Fruit fly (Drosophila melanogaster) whole organism, embryonic: ENCODE measurements around the gene heix.

Source experiments
- Atf6 ChIP-seq: fragments of 200-800 bp; sonication (Bioruptor generic); IDR thresholded peaks from 2 replicates; pipeline ENCODE4 v1.3.6; 2022; ENCODE audit warnings: missing biosample characterization, missing genetic modification characterization
- CG10267 ChIP-seq: fragments of 200-800 bp; sonication (Bioruptor generic); optimal IDR thresholded peaks from 2 replicates; lab custom pipeline; 2018; ENCODE audit warnings: missing biosample characterization, mild to moderate bottlenecking, missing genetic modification characterization, moderate library complexity
- CG10543 ChIP-seq: fragments of 200-800 bp; sonication (Bioruptor generic); optimal IDR thresholded peaks from 3 replicates; lab custom pipeline; 2017; ENCODE audit warnings: missing biosample characterization, mild to moderate bottlenecking, missing genetic modification characterization, moderate library complexity
- CG11723 ChIP-seq: fragments of 200-800 bp; sonication (Bioruptor generic); optimal IDR thresholded peaks from 2 replicates; lab custom pipeline; 2017; ENCODE audit warnings: missing biosample characterization, mild to moderate bottlenecking, missing genetic modification characterization
- CG12236 ChIP-seq: fragments of 200-800 bp; sonication (Bioruptor generic); optimal IDR thresholded peaks from 2 replicates; lab custom pipeline; 2016; ENCODE audit warnings: missing biosample characterization, missing genetic modification characterization
- CG12659 ChIP-seq: fragments of 200-800 bp; sonication (Bioruptor generic); optimal IDR thresholded peaks from 3 replicates; lab custom pipeline; 2017; ENCODE audit warnings: mild to moderate bottlenecking, missing biosample characterization, missing genetic modification reagents, missing genetic modification characterization
- CG14710 ChIP-seq: fragments of 200-800 bp; sonication (Bioruptor generic); optimal IDR thresholded peaks from 3 replicates; lab custom pipeline; 2019; ENCODE audit warnings: missing biosample characterization, mild to moderate bottlenecking, missing genetic modification characterization, moderate library complexity
- CG15479 ChIP-seq: fragments of 200-800 bp; sonication (Bioruptor generic); optimal IDR thresholded peaks from 3 replicates; lab custom pipeline; 2019; ENCODE audit warnings: missing biosample characterization, mild to moderate bottlenecking, missing genetic modification characterization, moderate library complexity
- CG17359 ChIP-seq: fragments of 200-800 bp; sonication (Bioruptor generic); optimal IDR thresholded peaks from 3 replicates; lab custom pipeline; 2018; ENCODE audit warnings: missing biosample characterization, mild to moderate bottlenecking, missing genetic modification characterization, moderate library complexity
- CG17361 ChIP-seq: fragments of 200-800 bp; sonication (Bioruptor generic); IDR thresholded peaks from 3 replicates; pipeline ENCODE4 v1.3.6; 2022; ENCODE audit warnings: missing biosample characterization, missing genetic modification characterization
- CG2678 ChIP-seq: fragments of 200-800 bp; sonication (Bioruptor generic); optimal IDR thresholded peaks from 3 replicates; lab custom pipeline; 2019; ENCODE audit warnings: missing biosample characterization, mild to moderate bottlenecking, missing genetic modification characterization, moderate library complexity
- CG3065 ChIP-seq: fragments of 200-800 bp; sonication (Bioruptor generic); optimal IDR thresholded peaks from 2 replicates; lab custom pipeline; 2016; ENCODE audit warnings: missing biosample characterization, missing genetic modification characterization
- CG31365 ChIP-seq: fragments of 200-800 bp; sonication (Bioruptor generic); optimal IDR thresholded peaks from 2 replicates; lab custom pipeline; 2018; ENCODE audit warnings: missing biosample characterization, mild to moderate bottlenecking, missing genetic modification characterization
- CG3281 ChIP-seq: fragments of 200-800 bp; sonication (Bioruptor generic); optimal IDR thresholded peaks from 3 replicates; lab custom pipeline; 2017; ENCODE audit warnings: missing biosample characterization, mild to moderate bottlenecking, missing genetic modification characterization
- CG33557 ChIP-seq: fragments of 200-800 bp; sonication (Bioruptor generic); optimal IDR thresholded peaks from 2 replicates; lab custom pipeline; 2019; ENCODE audit warnings: missing biosample characterization, mild to moderate bottlenecking, missing genetic modification characterization, moderate library complexity
- CG34376 ChIP-seq: fragments of 200-800 bp; sonication (Bioruptor generic); optimal IDR thresholded peaks from 2 replicates; lab custom pipeline; 2018; ENCODE audit warnings: missing biosample characterization, mild to moderate bottlenecking, missing genetic modification characterization
- CG4360 ChIP-seq: fragments of 200-800 bp; sonication (Bioruptor generic); IDR thresholded peaks from 2 replicates; pipeline ENCODE4 v1.3.6; 2022; ENCODE audit warnings: missing biosample characterization, missing genetic modification characterization
- CG4617 ChIP-seq: fragments of 200-800 bp; sonication (Bioruptor generic); optimal IDR thresholded peaks from 3 replicates; lab custom pipeline; 2016; ENCODE audit warnings: missing biosample characterization, missing genetic modification characterization, borderline replicate concordance
- CG6175 ChIP-seq: fragments of 200-800 bp; sonication (Bioruptor generic); IDR thresholded peaks from 3 replicates; pipeline ENCODE4 v1.3.6; 2022; ENCODE audit warnings: missing biosample characterization, missing genetic modification characterization
- CG7963 ChIP-seq: fragments of 200-800 bp; sonication (Bioruptor generic); IDR thresholded peaks from 3 replicates; pipeline ENCODE4 v1.3.6; 2022; ENCODE audit warnings: missing biosample characterization, missing genetic modification characterization; ENCODE audit not compliant: partially characterized antibody
- CG8290 ChIP-seq, 3 experiments: fragments of 200-800 bp; sonication (Bioruptor generic); optimal IDR thresholded peaks; 2 replicates each; lab custom pipeline; 2016 to 2019; ENCODE audit warnings: missing biosample characterization in 3 of 3, missing genetic modification characterization in 3 of 3, mild to moderate bottlenecking in 2 of 3, moderate library complexity in 1 of 3
- CG8944 ChIP-seq: fragments of 200-800 bp; sonication (Bioruptor generic); optimal IDR thresholded peaks from 3 replicates; lab custom pipeline; 2016; ENCODE audit warnings: missing biosample characterization, missing genetic modification characterization
- Chrac-16 ChIP-seq: fragments of 200-800 bp; sonication (Bioruptor generic); optimal IDR thresholded peaks from 3 replicates; lab custom pipeline; 2016; ENCODE audit warnings: missing biosample characterization, missing genetic modification characterization
- Fer1 ChIP-seq: fragments of 200-800 bp; sonication (Bioruptor generic); optimal IDR thresholded peaks from 2 replicates; lab custom pipeline; 2017; ENCODE audit warnings: missing biosample characterization, mild to moderate bottlenecking, missing genetic modification characterization
- Hr3 ChIP-seq: fragments of 200-800 bp; sonication (Bioruptor generic); optimal IDR thresholded peaks from 3 replicates; lab custom pipeline; 2016; ENCODE audit warnings: missing biosample characterization, missing genetic modification characterization
- MBD-R2 ChIP-seq: fragments of 200-800 bp; sonication (Bioruptor generic); IDR thresholded peaks from 2 replicates; pipeline ENCODE4 v1.3.6; 2022; ENCODE audit warnings: missing biosample characterization, missing genetic modification characterization
- MESR4 ChIP-seq: fragments of 200-800 bp; sonication (Bioruptor generic); optimal IDR thresholded peaks from 2 replicates; lab custom pipeline; 2018; ENCODE audit warnings: missing biosample characterization, mild to moderate bottlenecking, missing genetic modification characterization, moderate library complexity
- Med ChIP-seq: fragments of 200-800 bp; sonication (Bioruptor generic); peaks from one replicate; lab custom pipeline; 2016; ENCODE audit warnings: missing biosample characterization, missing genetic modification characterization, mild to moderate bottlenecking, inconsistent platforms, moderate library complexity
- Rx ChIP-seq: fragments of 200-800 bp; sonication (Bioruptor generic); IDR thresholded peaks from 2 replicates; pipeline ENCODE4 v1.3.6; 2022; ENCODE audit warnings: missing biosample characterization, missing genetic modification characterization
- Tbp ChIP-seq: fragments of >200 bp; optimal IDR thresholded peaks from 2 replicates; lab custom pipeline; 2018; ENCODE audit warnings: missing biosample characterization, missing genetic modification characterization
- ab ChIP-seq: fragments of 200-800 bp; sonication (Bioruptor generic); optimal IDR thresholded peaks from 2 replicates; lab custom pipeline; 2016; ENCODE audit warnings: missing biosample characterization, missing genetic modification characterization
- ase ChIP-seq: fragments of 200-800 bp; sonication (Bioruptor generic); IDR thresholded peaks from 3 replicates; pipeline ENCODE4 v1.3.6; 2022; ENCODE audit warnings: missing biosample characterization, missing genetic modification characterization
- cato ChIP-seq: fragments of 200-800 bp; sonication (Bioruptor generic); optimal IDR thresholded peaks from 2 replicates; lab custom pipeline; 2016; ENCODE audit warnings: missing biosample characterization, missing genetic modification characterization, borderline replicate concordance
- chinmo ChIP-seq: fragments of 200-800 bp; sonication (Bioruptor generic); IDR thresholded peaks from 4 replicates; pipeline ENCODE4 v1.3.6; 2022; ENCODE audit warnings: missing biosample characterization, missing genetic modification characterization; ENCODE audit not compliant: partially characterized antibody
- ci ChIP-seq: fragments of 200-800 bp; sonication (Bioruptor generic); IDR thresholded peaks from 3 replicates; pipeline ENCODE4 v1.3.6; 2022; ENCODE audit warnings: missing biosample characterization, missing genetic modification characterization
- eyg ChIP-seq: fragments of 200-800 bp; sonication (Bioruptor generic); optimal IDR thresholded peaks from 3 replicates; lab custom pipeline; 2016; ENCODE audit warnings: missing biosample characterization, missing genetic modification characterization
- fu2 ChIP-seq: fragments of 200-800 bp; sonication (Bioruptor generic); optimal IDR thresholded peaks from 2 replicates; lab custom pipeline; 2016; ENCODE audit warnings: missing biosample characterization, missing genetic modification characterization
- grau ChIP-seq: fragments of 200-800 bp; optimal IDR thresholded peaks from 3 replicates; lab custom pipeline; 2019; ENCODE audit warnings: missing biosample characterization, mild to moderate bottlenecking, missing genetic modification characterization, moderate library complexity
- gsb-n ChIP-seq: fragments of 200-800 bp; sonication (Bioruptor generic); optimal IDR thresholded peaks from 3 replicates; lab custom pipeline; 2018; ENCODE audit warnings: missing biosample characterization, mild to moderate bottlenecking, missing genetic modification characterization
- hkb ChIP-seq, 2 experiments: fragments of 200-800 bp in 1 of 2; fragments of >200 bp in 1 of 2; sonication (Bioruptor generic) in 1 of 2; IDR thresholded peaks in 1 of 2; optimal IDR thresholded peaks in 1 of 2; 2 replicates each; pipeline versions ENCODE4 v1.3.6 to Lab custom; 2017 to 2022; ENCODE audit warnings: missing biosample characterization in 1 of 2, missing genetic modification characterization in 1 of 2
- lab ChIP-seq: fragments of 200-800 bp; sonication (Bioruptor generic); optimal IDR thresholded peaks from 3 replicates; lab custom pipeline; 2017; ENCODE audit warnings: missing biosample characterization, missing genetic modification characterization, mild to moderate bottlenecking, moderate library complexity, missing genetic modification reagents
- ranshi ChIP-seq: fragments of 200-800 bp; sonication (Bioruptor generic); IDR thresholded peaks from 2 replicates; pipeline ENCODE4 v1.3.6; 2022; ENCODE audit warnings: missing biosample characterization, missing genetic modification characterization
- sisA ChIP-seq: fragments of 200-800 bp; sonication (Bioruptor generic); IDR thresholded peaks from 2 replicates; pipeline ENCODE4 v1.3.6; 2022; ENCODE audit warnings: missing biosample characterization, missing genetic modification characterization
- sqz ChIP-seq: fragments of 200-800 bp; sonication (Bioruptor generic); optimal IDR thresholded peaks from 3 replicates; lab custom pipeline; 2018; ENCODE audit warnings: missing biosample characterization, mild to moderate bottlenecking, missing genetic modification characterization
- stc ChIP-seq: fragments of 200-800 bp; sonication (Bioruptor generic); IDR thresholded peaks from 2 replicates; pipeline ENCODE4 v1.3.6; 2022; ENCODE audit warnings: missing biosample characterization, missing genetic modification characterization
- tgo ChIP-seq: fragments of 200-800 bp; sonication (Bioruptor generic); IDR thresholded peaks from 3 replicates; pipeline ENCODE4 v1.3.6; 2022; ENCODE audit warnings: missing biosample characterization, missing genetic modification characterization
- twi ChIP-seq: fragments of 200-800 bp; optimal IDR thresholded peaks from 2 replicates; lab custom pipeline; 2019; ENCODE audit warnings: missing biosample characterization, mild to moderate bottlenecking, missing genetic modification characterization, moderate library complexity
- unpg ChIP-seq: fragments of 200-800 bp; sonication (Bioruptor generic); optimal IDR thresholded peaks from 3 replicates; lab custom pipeline; 2018; ENCODE audit warnings: missing biosample characterization, mild to moderate bottlenecking, missing genetic modification characterization, moderate library complexity
- zen ChIP-seq: fragments of 200-800 bp; sonication (Bioruptor generic); optimal IDR thresholded peaks from 3 replicates; lab custom pipeline; 2018; ENCODE audit warnings: missing biosample characterization, mild to moderate bottlenecking, missing genetic modification characterization, moderate library complexity
- zf30C ChIP-seq: fragments of 200-800 bp; sonication (Bioruptor generic); optimal IDR thresholded peaks from 3 replicates; lab custom pipeline; 2018; ENCODE audit warnings: missing biosample characterization, mild to moderate bottlenecking, missing genetic modification characterization

heix gene

dm6 chr2L:16319743-16320142 is 20.1 kb upstream of the heix start (continued):
- no peak for TF ChIP-seq ab (GFP tag; lab: Kevin White, UChicago)
- TF ChIP-seq eyg (GFP tag; lab: Kevin White, UChicago) = no peak
- no peak for TF ChIP-seq CG12236 (GFP tag; lab: Kevin White, UChicago)
- TF ChIP-seq CG10267 = no peak
- peak; percentile 69 for TF ChIP-seq CG34376 (GFP tag; lab: Kevin White, UChicago)
- no peak for TF ChIP-seq cato (GFP tag; lab: Kevin White, UChicago)
- TF ChIP-seq lab (GFP tag; lab: Kevin White, UChicago) = peak; percentile 63
- no peak for TF ChIP-seq sisA (GFP tag; lab: Robert Waterston, UW)
- TF ChIP-seq CG4617 (GFP tag; lab: Kevin White, UChicago) = no peak
- TF ChIP-seq CG17361 (GFP tag; lab: Robert Waterston, UW) = no peak
- 0 out of 4 replicates have a peak, but pooled peaks have one; percentile 49 for TF ChIP-seq chinmo
- TF ChIP-seq CG2678 = peak; percentile 32
- TF ChIP-seq hkb (optimal IDR thresholded peaks at IDR 0.05; lab: Kevin White, UChicago) = no peak
- no peak for TF ChIP-seq hkb (GFP tag; IDR thresholded peaks at IDR 0.05; lab: Robert Waterston, UW)
- TF ChIP-seq MESR4 (GFP tag; lab: Kevin White, UChicago) = no peak
- TF ChIP-seq CG6175 (GFP tag; lab: Robert Waterston, UW) = no peak
- TF ChIP-seq sqz = no peak
- TF ChIP-seq CG15479 (GFP tag; lab: Kevin White, UChicago) = peak; percentile 77
- peak; percentile 3 for TF ChIP-seq Fer1 (GFP tag; lab: Kevin White, UChicago)
- no peak for TF ChIP-seq CG8290 (GFP tag; optimal IDR thresholded peaks at IDR 0.05; lab: Kevin White, UChicago)
- peak in 1 of 2 experiments; percentile 32 for TF ChIP-seq CG8290 (tag; optimal IDR thresholded peaks at IDR 0.05; lab: Kevin White, UChicago)
- TF ChIP-seq Tbp (GFP tag; lab: Kevin White, UChicago) = no peak
- TF ChIP-seq unpg (GFP tag; lab: Kevin White, UChicago) = no peak
- TF ChIP-seq ci (GFP tag; lab: Robert Waterston, UW) = 0 out of 3 replicates have a peak, but pooled peaks have one; percentile 29
- no peak for TF ChIP-seq CG8944 (GFP tag; lab: Kevin White, UChicago)
- TF ChIP-seq CG11723 (GFP tag; lab: Kevin White, UChicago) = no peak
- TF ChIP-seq CG4360 (GFP tag; lab: Robert Waterston, UW) = no peak
- TF ChIP-seq ase (GFP tag; lab: Robert Waterston, UW) = no peak
- TF ChIP-seq fu2 (GFP tag; lab: Kevin White, UChicago) = no peak
- TF ChIP-seq Med (GFP tag; lab: Kevin White, UChicago) = peak; percentile 56
- no peak for TF ChIP-seq CG31365 (tag; lab: Kevin White, UChicago)
- TF ChIP-seq Rx (GFP tag; lab: Robert Waterston, UW) = no peak
- TF ChIP-seq zf30C (GFP tag; lab: Kevin White, UChicago) = no peak
- peak; percentile 51 for TF ChIP-seq CG10543
- TF ChIP-seq CG3065 (GFP tag; lab: Kevin White, UChicago) = no peak
- TF ChIP-seq CG7963 (GFP tag; lab: Robert Waterston, UW) = no peak
- no peak for TF ChIP-seq CG12659 (GFP tag; lab: Kevin White, UChicago)
- TF ChIP-seq stc (GFP tag; lab: Robert Waterston, UW) = no peak
- TF ChIP-seq CG17359 (tag; lab: Kevin White, UChicago) = no peak
- no peak for TF ChIP-seq grau (tag; lab: Kevin White, UChicago)
- TF ChIP-seq Hr3 (GFP tag; lab: Kevin White, UChicago) = no peak
- TF ChIP-seq gsb-n (tag; lab: Kevin White, UChicago) = no peak
- TF ChIP-seq CG3281 (GFP tag; lab: Kevin White, UChicago) = peak; percentile 5
- no peak for TF ChIP-seq tgo
- no peak for TF ChIP-seq CG14710 (tag; lab: Kevin White, UChicago)
- no peak for TF ChIP-seq MBD-R2 (GFP tag; lab: Robert Waterston, UW)
- TF ChIP-seq ranshi (GFP tag; lab: Robert Waterston, UW) = no peak
- TF ChIP-seq CG33557 (GFP tag; lab: Kevin White, UChicago) = no peak
- no peak for TF ChIP-seq twi (tag; lab: Kevin White, UChicago)
- TF ChIP-seq Atf6 = peak; percentile 46; the same call in 1 of the 2 replicates
- no peak for TF ChIP-seq Chrac-16
- TF ChIP-seq zen (tag; lab: Kevin White, UChicago) = no peak
